Worm (Caenorhabditis elegans) whole organism, L1 larva: ENCODE data around the gene klp-13.
A peak's percentile ranks its signal among the peaks of the same experiment; 100 is the strongest.

Source experiments
- fos-1 ChIP-seq: fragments of 150-350 bp; optimal IDR thresholded peaks from 2 replicates; lab custom pipeline; 2014; ENCODE audit warnings: missing biosample characterization, missing genetic modification characterization
- jun-1 ChIP-seq: fragments of 150-350 bp; optimal IDR thresholded peaks from 2 replicates; lab custom pipeline; 2014; ENCODE audit warnings: missing biosample characterization, missing genetic modification reagents, missing genetic modification characterization

DNA sequence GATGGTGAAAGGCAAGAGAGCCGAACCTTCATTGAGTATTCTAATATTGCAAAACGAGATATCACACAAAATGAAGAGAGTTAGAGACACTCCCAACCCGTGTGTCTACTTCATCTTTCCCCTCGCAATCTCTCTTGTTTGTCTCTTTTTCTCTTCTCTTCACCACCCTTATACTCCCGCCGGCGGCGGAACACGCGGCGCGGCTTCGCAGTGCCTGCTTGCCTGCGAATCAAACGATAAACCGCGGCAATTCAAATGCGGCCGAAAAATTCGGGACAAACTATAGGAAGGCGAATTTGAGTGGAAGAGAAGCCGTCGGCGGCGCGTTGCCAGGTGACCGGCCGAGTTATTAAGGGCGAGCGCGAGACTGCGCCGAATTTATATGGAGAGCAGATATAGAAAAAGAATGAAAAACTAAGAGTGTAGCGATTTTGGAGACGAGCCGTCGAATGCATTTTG is at the start of gene klp-13:
- peak; percentile 85 for TF ChIP-seq fos-1
- peak; percentile 74 for TF ChIP-seq jun-1
